Fruit fly (Drosophila melanogaster): ENCODE measurements around the gene CG3726.

Gene CG3726

DNA sequence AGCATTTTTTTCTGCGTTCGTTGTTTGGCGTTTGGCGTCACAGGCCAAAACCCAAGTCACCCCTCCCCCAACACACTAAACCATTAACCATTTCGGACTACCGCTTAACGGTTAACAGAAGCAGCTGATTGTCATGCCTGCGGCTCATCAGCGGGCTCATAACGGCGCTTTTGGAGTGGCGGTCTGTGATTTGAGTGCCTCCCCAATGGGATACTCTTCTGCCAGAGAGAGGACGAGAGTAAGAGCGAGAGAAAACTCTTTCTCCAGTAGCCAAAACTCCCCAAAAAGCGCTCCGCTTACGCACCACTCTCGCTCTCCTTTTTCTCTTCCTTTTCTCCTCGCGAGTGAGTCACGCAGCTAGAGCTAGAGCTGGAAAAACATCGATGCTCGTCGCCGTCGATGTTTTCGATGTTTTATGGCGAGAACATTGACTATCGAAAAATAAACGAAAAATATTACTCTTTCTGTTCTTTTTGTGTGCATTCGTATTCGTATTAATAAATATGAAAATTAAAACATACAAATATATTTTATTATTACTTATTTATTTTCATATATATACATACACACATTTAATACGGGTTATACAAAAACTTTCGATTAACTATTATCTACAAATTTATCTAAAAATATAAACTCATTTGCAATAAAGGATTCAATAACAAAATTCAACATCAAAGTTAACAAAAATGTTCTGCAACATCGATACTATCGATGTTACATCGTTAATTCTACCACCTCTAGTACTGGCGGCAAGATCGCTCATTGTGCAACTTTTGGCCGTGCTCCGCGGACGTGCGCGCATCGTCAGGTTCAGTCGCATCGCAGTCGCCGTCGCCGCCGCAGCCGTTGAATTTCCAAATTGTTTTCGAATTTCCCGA lies 48.9 kb downstream of the CG3726 start, which contains the start of gene Grip (continued):
- TF ChIP-seq CG31627 (GFP tag; optimal IDR thresholded peaks at IDR 0.05) (no peak), CG4318 (GFP tag; optimal IDR thresholded peaks at IDR 0.05) (no peak), fd59A (GFP tag; optimal IDR thresholded peaks at IDR 0.05) (no peak), fd85E (GFP tag; optimal IDR thresholded peaks at IDR 0.05) (no peak), CG11762 (GFP tag; optimal IDR thresholded peaks at IDR 0.05; ENCODE audit: insufficient read depth) (no peak), Hr38 (GFP tag; optimal IDR thresholded peaks at IDR 0.05) (no peak), topi (GFP tag; optimal IDR thresholded peaks at IDR 0.05) (no peak), Eip93F (GFP tag; optimal IDR thresholded peaks at IDR 0.05) (no peak), CG8632 (GFP tag; optimal IDR thresholded peaks at IDR 0.05) (peak; percentile 6), Blimp-1 (GFP tag; optimal IDR thresholded peaks at IDR 0.05) (no peak), CG10669 (GFP tag; optimal IDR thresholded peaks at IDR 0.05) (no peak), Hr39 (GFP tag; optimal IDR thresholded peaks at IDR 0.05) (no peak), CG7368 (GFP tag; optimal IDR thresholded peaks at IDR 0.05) (no peak), CG6792 (GFP tag; optimal IDR thresholded peaks at IDR 0.05) (no peak), CG32006 (GFP tag; optimal IDR thresholded peaks at IDR 0.05) (peak; percentile 52), Gug (GFP tag; IDR thresholded peaks at IDR 0.05) (no peak), CG3032 (tag; optimal IDR thresholded peaks at IDR 0.05) (peak; percentile 30), Hr4 (GFP tag; optimal IDR thresholded peaks at IDR 0.05) (peak; percentile 21), ss (GFP tag; optimal IDR thresholded peaks at IDR 0.05) (peak; percentile 12 to 22), CG9139 (GFP tag; optimal IDR thresholded peaks at IDR 0.05) (no peak), fkh (GFP tag; optimal IDR thresholded peaks at IDR 0.05) (no peak), CG8319 (GFP tag; optimal IDR thresholded peaks at IDR 0.05) (no peak), Eip78C (GFP tag) (peak; percentile 62), Sox15 (GFP tag; optimal IDR thresholded peaks at IDR 0.05) (no peak), eg (GFP tag; IDR thresholded peaks at IDR 0.05) (0 out of 3 replicates have a peak, but pooled peaks have one; percentile 21)

DNA sequence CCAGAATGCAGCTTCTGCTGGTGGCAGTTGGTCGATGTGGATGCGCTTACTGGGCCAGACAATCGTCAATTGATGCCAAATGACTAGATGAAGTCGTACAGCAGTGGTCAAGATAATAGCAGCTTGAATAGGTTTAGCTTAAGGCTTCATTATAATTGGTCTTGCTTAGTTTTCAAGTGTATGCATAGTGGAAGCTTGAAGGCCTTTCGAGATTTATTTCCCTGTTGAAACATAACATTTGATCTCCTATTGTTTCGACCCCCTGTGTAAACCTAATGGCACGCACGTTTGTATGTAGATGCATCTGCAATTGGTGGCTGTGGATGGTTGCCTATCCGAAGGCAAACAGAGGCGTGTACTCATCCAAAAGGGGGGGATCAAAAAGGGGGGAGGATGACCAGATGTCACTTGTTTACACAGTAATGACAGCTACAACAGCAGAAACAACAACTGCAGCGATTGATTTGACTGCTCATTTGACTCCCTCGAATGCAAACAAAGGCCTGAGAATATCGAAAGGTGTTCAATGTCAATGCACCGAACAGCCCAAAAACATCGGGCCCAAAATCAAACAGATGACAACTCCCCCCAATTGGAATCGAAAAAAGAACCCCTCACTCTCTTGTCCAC lies 51.3 kb downstream of the CG3726 start:
- TF ChIP-seq fd85E (GFP tag; optimal IDR thresholded peaks at IDR 0.05) (no peak), Met (GFP tag; optimal IDR thresholded peaks at IDR 0.05) (peak; percentile 44), Eip75B (GFP tag; optimal IDR thresholded peaks at IDR 0.05) (peak; percentile 68), eg (GFP tag; IDR thresholded peaks at IDR 0.05) (peak; percentile 92), dac (GFP tag; optimal IDR thresholded peaks at IDR 0.05) (peak; percentile 53), OdsH (GFP tag; optimal IDR thresholded peaks at IDR 0.05) (peak; percentile 56), lz (GFP tag; optimal IDR thresholded peaks at IDR 0.05) (peak; percentile 29), Hr38 (GFP tag; optimal IDR thresholded peaks at IDR 0.05) (no peak), CG3919 (GFP tag; optimal IDR thresholded peaks at IDR 0.05) (peak; percentile 65), CG6854 (GFP tag; optimal IDR thresholded peaks at IDR 0.05) (no peak), ss (GFP tag; optimal IDR thresholded peaks at IDR 0.05) (peak; percentile 14 to 30), Smox (GFP tag; optimal IDR thresholded peaks at IDR 0.05) (no peak), CG11762 (GFP tag; optimal IDR thresholded peaks at IDR 0.05; ENCODE audit: insufficient read depth) (peak; percentile 29), CG10669 (GFP tag; optimal IDR thresholded peaks at IDR 0.05) (peak; percentile 53), CG6163 (GFP tag; IDR thresholded peaks at IDR 0.05) (peak; percentile 91), topi (GFP tag; optimal IDR thresholded peaks at IDR 0.05) (peak; percentile 30), salr (GFP tag; optimal IDR thresholded peaks at IDR 0.05) (peak; percentile 53 to 58), CG1621 (tag; optimal IDR thresholded peaks at IDR 0.05) (peak; percentile 68), Hr4 (GFP tag; optimal IDR thresholded peaks at IDR 0.05) (peak; percentile 74), CG6792 (GFP tag; optimal IDR thresholded peaks at IDR 0.05) (peak; percentile 38), fkh (GFP tag; optimal IDR thresholded peaks at IDR 0.05) (peak; percentile 42), svp (GFP tag) (peak; percentile 67), CG10631 (GFP tag; optimal IDR thresholded peaks at IDR 0.05) (peak; percentile 63), Ets96B (tag; optimal IDR thresholded peaks at IDR 0.05) (peak; percentile 57), esn (GFP tag; optimal IDR thresholded peaks at IDR 0.05) (peak; percentile 17), spab (GFP tag; optimal IDR thresholded peaks at IDR 0.05) (peak; percentile 44), CG32006 (GFP tag; optimal IDR thresholded peaks at IDR 0.05) (peak; percentile 79), CG9139 (GFP tag; optimal IDR thresholded peaks at IDR 0.05) (no peak), CG34406 (GFP tag; optimal IDR thresholded peaks at IDR 0.05) (peak; percentile 21), achi (GFP tag; optimal IDR thresholded peaks at IDR 0.05) (peak; percentile 55), CG11902 (GFP tag; optimal IDR thresholded peaks at IDR 0.05) (no peak), CG8119 (GFP tag; IDR thresholded peaks at IDR 0.05) (peak; percentile 80), CG16779 (tag; optimal IDR thresholded peaks at IDR 0.05) (peak; percentile 28)

Data from whole organism, prepupa.